Worm (Caenorhabditis elegans) whole organism, L1 larva: ENCODE results near the gene C16B8.2.

Source experiments
- C04F5.9 ChIP-seq: sonication (generic microtip); optimal IDR thresholded peaks from 2 replicates; lab custom pipeline; 2016; ENCODE audit warnings: missing genetic modification characterization, missing compliant biosample characterization
- C16A3.4 ChIP-seq: fragments of 150-350 bp; optimal IDR thresholded peaks from 2 replicates; lab custom pipeline; 2014; ENCODE audit warnings: missing biosample characterization, missing genetic modification characterization
- C34B4.2 ChIP-seq: sonication (generic microtip); optimal IDR thresholded peaks from 2 replicates; lab custom pipeline; 2017; ENCODE audit warnings: mild to moderate bottlenecking, missing genetic modification characterization, missing compliant biosample characterization
- F16B12.6 ChIP-seq: fragments of 150-350 bp; optimal IDR thresholded peaks from 2 replicates; lab custom pipeline; 2014; ENCODE audit warnings: missing biosample characterization, missing genetic modification characterization
- aha-1 ChIP-seq: fragments of 150-350 bp; optimal IDR thresholded peaks from 2 replicates; lab custom pipeline; 2014; ENCODE audit warnings: missing biosample characterization, missing genetic modification characterization
- aly-2 ChIP-seq: fragments of 150-350 bp; optimal IDR thresholded peaks from 2 replicates; lab custom pipeline; 2014; ENCODE audit warnings: missing biosample characterization, missing genetic modification characterization
- ama-1 ChIP-seq: fragments of 150-350 bp; optimal IDR thresholded peaks from 2 replicates; lab custom pipeline; 2014
- blmp-1 ChIP-seq: fragments of 150-350 bp; optimal IDR thresholded peaks from 2 replicates; lab custom pipeline; 2014; ENCODE audit warnings: missing biosample characterization, missing genetic modification characterization
- ceh-63 ChIP-seq: fragments of 200-800 bp; sonication (Bioruptor generic); optimal IDR thresholded peaks from 2 replicates; lab custom pipeline; 2018; ENCODE audit warnings: mild to moderate bottlenecking, missing genetic modification characterization, missing compliant biosample characterization
- ceh-82 ChIP-seq, 3 experiments: fragments of 150-350 bp in 1 of 3; sonication (generic microtip) in 2 of 3; optimal IDR thresholded peaks; 2 replicates each; lab custom pipeline; 2014 to 2017; ENCODE audit warnings: missing biosample characterization in 3 of 3, missing genetic modification characterization in 3 of 3
- ceh-88 ChIP-seq: fragments of 200-800 bp; sonication (Bioruptor generic); IDR thresholded peaks from 2 replicates; pipeline ENCODE4 v1.3.6; 2022; ENCODE audit warnings: missing genetic modification characterization, missing compliant biosample characterization
- ces-1 ChIP-seq: fragments of 150-350 bp; optimal IDR thresholded peaks from 2 replicates; lab custom pipeline; 2014; ENCODE audit warnings: missing biosample characterization, missing genetic modification reagents, missing genetic modification characterization
- dpl-1 ChIP-seq, 3 experiments: fragments of 150-350 bp in 2 of 3; sonication (generic microtip) in 1 of 3; optimal IDR thresholded peaks; 2 replicates each; lab custom pipeline; 2014 to 2017; ENCODE audit warnings: missing biosample characterization in 3 of 3, missing genetic modification characterization in 3 of 3, missing genetic modification reagents in 3 of 3
- dsc-1 ChIP-seq: sonication (generic microtip); optimal IDR thresholded peaks from 2 replicates; lab custom pipeline; 2016; ENCODE audit warnings: mild to moderate bottlenecking, missing genetic modification characterization, missing compliant biosample characterization
- efl-1 ChIP-seq, 4 experiments: fragments of 150-350 bp; optimal IDR thresholded peaks in 3 of 4; peaks in 1 of 4; 1 replicate in 1 of 4; 2 replicates in 3 of 4; lab custom pipeline; 2014; ENCODE audit warnings: missing biosample characterization in 2 of 4, missing genetic modification characterization in 2 of 4, missing genetic modification reagents in 2 of 4
- egl-27 ChIP-seq, 2 experiments: fragments of 150-350 bp in 1 of 2; sonication (generic microtip); optimal IDR thresholded peaks; 3 replicates each; lab custom pipeline; 2017 to 2018; ENCODE audit warnings: missing biosample characterization in 2 of 2, missing genetic modification characterization in 2 of 2, missing genetic modification reagents in 2 of 2
- elt-2 ChIP-seq: sonication (generic microtip); optimal IDR thresholded peaks from 2 replicates; lab custom pipeline; 2016; ENCODE audit warnings: missing genetic modification characterization, mild to moderate bottlenecking, inconsistent platforms, missing compliant biosample characterization, missing genetic modification reagents
- hlh-17 ChIP-seq: fragments of 200-800 bp; sonication (Bioruptor generic); optimal IDR thresholded peaks from 2 replicates; lab custom pipeline; 2018; ENCODE audit warnings: missing genetic modification characterization, mild to moderate bottlenecking, missing compliant biosample characterization, moderate library complexity, borderline replicate concordance
- jun-1 ChIP-seq: fragments of 150-350 bp; optimal IDR thresholded peaks from 2 replicates; lab custom pipeline; 2014; ENCODE audit warnings: missing biosample characterization, missing genetic modification reagents, missing genetic modification characterization
- lin-13 ChIP-seq: fragments of 150-350 bp; optimal IDR thresholded peaks from 2 replicates; lab custom pipeline; 2014; ENCODE audit warnings: missing biosample characterization, missing genetic modification reagents, missing genetic modification characterization
- lin-15B ChIP-seq: fragments of 150-350 bp; sonication (generic microtip); optimal IDR thresholded peaks from 3 replicates; lab custom pipeline; 2014; ENCODE audit warnings: missing biosample characterization, missing genetic modification characterization
- lin-39 ChIP-seq: fragments of 150-350 bp; optimal IDR thresholded peaks from 2 replicates; lab custom pipeline; 2014; ENCODE audit warnings: missing biosample characterization, missing genetic modification reagents, missing genetic modification characterization
- lsy-2 ChIP-seq, 2 experiments: fragments of 150-350 bp; optimal IDR thresholded peaks; 2 replicates each; lab custom pipeline; 2014; ENCODE audit warnings: missing biosample characterization in 2 of 2, missing genetic modification characterization in 2 of 2
- mab-9 ChIP-seq: fragments of 200-800 bp; sonication (Bioruptor generic); IDR thresholded peaks from 2 replicates; pipeline ENCODE4 v1.3.6; 2022; ENCODE audit warnings: missing genetic modification reagents, missing genetic modification characterization, missing compliant biosample characterization
- nhr-12 ChIP-seq: sonication (generic microtip); optimal IDR thresholded peaks from 2 replicates; lab custom pipeline; 2017; ENCODE audit warnings: missing biosample characterization, missing genetic modification characterization
- nhr-19 ChIP-seq: fragments of 200-800 bp; sonication (Bioruptor generic); conservative IDR thresholded peaks from 2 replicates; pipeline ENCODE4 v1.3.6; 2022; ENCODE audit warnings: missing genetic modification characterization, missing compliant biosample characterization
- nhr-237 ChIP-seq: fragments of 150-350 bp; optimal IDR thresholded peaks from 2 replicates; lab custom pipeline; 2014; ENCODE audit warnings: missing biosample characterization, missing genetic modification characterization
- nhr-85 ChIP-seq: sonication (generic microtip); peaks from one replicate; lab custom pipeline; 2016; ENCODE audit warnings: missing genetic modification characterization, inconsistent platforms, missing compliant biosample characterization
- pax-3 ChIP-seq: fragments of 200-800 bp; sonication (Bioruptor generic); optimal IDR thresholded peaks from 2 replicates; lab custom pipeline; 2018; ENCODE audit warnings: mild to moderate bottlenecking, missing genetic modification characterization, moderate library complexity, missing compliant biosample characterization
- pqm-1 ChIP-seq: sonication (generic microtip); optimal IDR thresholded peaks from 3 replicates; lab custom pipeline; 2017; ENCODE audit warnings: missing biosample characterization, missing genetic modification characterization
- rnt-1 ChIP-seq: sonication (generic microtip); optimal IDR thresholded peaks from 2 replicates; lab custom pipeline; 2016; ENCODE audit warnings: mild to moderate bottlenecking, missing genetic modification characterization, moderate library complexity, missing compliant biosample characterization
- skn-1 ChIP-seq: fragments of 150-350 bp; optimal IDR thresholded peaks from 2 replicates; lab custom pipeline; 2014; ENCODE audit warnings: missing biosample characterization, missing genetic modification characterization
- snpc-4 ChIP-seq: fragments of 150-350 bp; optimal IDR thresholded peaks from 2 replicates; lab custom pipeline; 2014; ENCODE audit warnings: missing biosample characterization, missing genetic modification characterization
- snu-23 ChIP-seq: sonication (generic microtip); optimal IDR thresholded peaks from 2 replicates; lab custom pipeline; 2016; ENCODE audit warnings: missing genetic modification characterization, missing compliant biosample characterization
- sptf-1 ChIP-seq: fragments of 150-350 bp; optimal IDR thresholded peaks from 2 replicates; lab custom pipeline; 2014; ENCODE audit warnings: missing biosample characterization, missing genetic modification characterization
- sup-37 ChIP-seq: fragments of 200-800 bp; sonication (Bioruptor generic); optimal IDR thresholded peaks from 2 replicates; lab custom pipeline; 2018; ENCODE audit warnings: mild to moderate bottlenecking, missing genetic modification characterization, missing compliant biosample characterization
- tlp-1 ChIP-seq: fragments of 150-350 bp; optimal IDR thresholded peaks from 2 replicates; lab custom pipeline; 2014; ENCODE audit warnings: missing biosample characterization, missing genetic modification characterization
- unc-130 ChIP-seq: fragments of 150-350 bp; optimal IDR thresholded peaks from 2 replicates; lab custom pipeline; 2017; ENCODE audit warnings: missing biosample characterization, missing genetic modification characterization, inconsistent platforms
- unc-30 ChIP-seq: sonication (generic microtip); optimal IDR thresholded peaks from 2 replicates; lab custom pipeline; 2017; ENCODE audit warnings: missing biosample characterization, missing genetic modification characterization
- unc-86 ChIP-seq: sonication (generic microtip); optimal IDR thresholded peaks from 2 replicates; lab custom pipeline; 2016; ENCODE audit warnings: missing genetic modification characterization, missing compliant biosample characterization
- unc-98 ChIP-seq: fragments of 200-800 bp; sonication (Bioruptor generic); IDR thresholded peaks from 2 replicates; pipeline ENCODE4 v1.3.6; 2022; ENCODE audit warnings: missing genetic modification characterization, missing compliant biosample characterization
- vab-15 ChIP-seq: sonication (generic microtip); optimal IDR thresholded peaks from 2 replicates; lab custom pipeline; 2017; ENCODE audit warnings: missing genotype, mild to moderate bottlenecking, missing genetic modification characterization, missing compliant biosample characterization
- zag-1 ChIP-seq: fragments of 150-350 bp; optimal IDR thresholded peaks from 2 replicates; lab custom pipeline; 2014; ENCODE audit warnings: missing biosample characterization, missing genetic modification characterization
- zip-4 ChIP-seq: fragments of 200-800 bp; sonication (Bioruptor generic); optimal IDR thresholded peaks from 2 replicates; lab custom pipeline; 2018; ENCODE audit warnings: mild to moderate bottlenecking, missing genetic modification characterization, moderate library complexity, missing compliant biosample characterization
- ztf-4 ChIP-seq: fragments of 150-350 bp; optimal IDR thresholded peaks from 2 replicates; lab custom pipeline; 2014; ENCODE audit warnings: missing biosample characterization, missing genetic modification characterization

C16B8.2 gene

ce11 chrX:3919689-3920088 is 46.5 kb downstream of the C16B8.2 start:
- TF ChIP-seq unc-98 (GFP tag; lab: Robert Waterston, UW) (no peak), lsy-2 (tag; optimal IDR thresholded peaks at IDR 0.05; lab: Kevin White, UChicago) (no peak), nhr-85 (tag; lab: Kevin White, UChicago) (no peak), ceh-88 (GFP tag; lab: Robert Waterston, UW) (no peak), ztf-4 (tag; lab: Kevin White, UChicago) (no peak)

- TF ChIP-seq unc-98 (GFP tag; lab: Robert Waterston, UW): no peak
Observed at ce11 chrX:3918182-3918581, 48.0 kb downstream of the C16B8.2 start.

ce11 chrX:3917013-3917412 is 49.2 kb downstream of the C16B8.2 start, which contains the start of gene T22B2.3:
Gene T22B2.3, plus strand, starts transcription at chrX:3917313.
- TF ChIP-seq F16B12.6 (no peak), C34B4.2 (no peak), sup-37 (GFP tag; lab: Kevin White, UChicago) (no peak), sptf-1 (tag; lab: Kevin White, UChicago) (no peak), zip-4 (GFP tag; lab: Kevin White, UChicago) (no peak), pqm-1 (no peak), lin-13 (GFP tag; lab: Kevin White, UChicago) (no peak), nhr-237 (tag; lab: Kevin White, UChicago) (no peak), dsc-1 (tag; lab: Kevin White, UChicago) (no peak), ama-1 (lab: Kevin White, UChicago) (no peak), jun-1 (tag; lab: Kevin White, UChicago) (no peak), skn-1 (tag; lab: Kevin White, UChicago) (no peak), nhr-85 (tag; lab: Kevin White, UChicago) (no peak)

ce11 chrX:3915748-3916147 is 50.5 kb downstream of the C16B8.2 start, which contains the start of gene idpp-9:
Gene idpp-9, minus strand, starts transcription at chrX:3915848.
- TF ChIP-seq ceh-63 (GFP tag; lab: Kevin White, UChicago) (no peak), hlh-17 (no peak), ceh-82 (tag; optimal IDR thresholded peaks at IDR 0.05; lab: Kevin White, UChicago) (no peak), dpl-1 (GFP tag; optimal IDR thresholded peaks at IDR 0.05; lab: Kevin White, UChicago) (no peak), snpc-4 (tag; lab: Kevin White, UChicago) (no peak), blmp-1 (no peak)

ce11 chrX:3914273-3914672 is 52.0 kb downstream of the C16B8.2 start:
- TF ChIP-seq tlp-1 (no peak), ces-1 (GFP tag; lab: Kevin White, UChicago) (no peak), efl-1 (optimal IDR thresholded peaks at IDR 0.05; lab: Kevin White, UChicago) (no peak), efl-1 (GFP tag; optimal IDR thresholded peaks at IDR 0.05 in 1 of 2; lab: Kevin White, UChicago) (no peak), unc-130 (tag; lab: Kevin White, UChicago) (peak; percentile 14), pax-3 (tag; lab: Kevin White, UChicago) (no peak), nhr-85 (tag; lab: Kevin White, UChicago) (no peak), snu-23 (GFP tag; lab: Kevin White, UChicago) (peak; percentile 7), lin-39 (no peak), unc-86 (no peak), elt-2 (tag; lab: Kevin White, UChicago) (no peak), skn-1 (tag; lab: Kevin White, UChicago) (peak; percentile 23), nhr-12 (tag; lab: Kevin White, UChicago) (no peak), nhr-19 (GFP tag; lab: Robert Waterston, UW) (peak; percentile 30; the same call in 1 of the 2 replicates), mab-9 (GFP tag; lab: Robert Waterston, UW) (no peak), C16A3.4 (peak; percentile 2), pqm-1 (no peak), C34B4.2 (no peak), aha-1 (tag; lab: Kevin White, UChicago) (no peak), vab-15 (no peak), rnt-1 (tag; lab: Kevin White, UChicago) (peak; percentile 61), sptf-1 (tag; lab: Kevin White, UChicago) (no peak), lin-15B (tag; lab: Kevin White, UChicago) (no peak), ztf-4 (tag; lab: Kevin White, UChicago) (no peak), egl-27 (tag; optimal IDR thresholded peaks at IDR 0.05; lab: Kevin White, UChicago) (no peak), zag-1 (tag; lab: Kevin White, UChicago) (no peak), aly-2 (tag; lab: Kevin White, UChicago) (no peak), unc-30 (tag; lab: Kevin White, UChicago) (no peak), C04F5.9 (no peak)
